Worm (Caenorhabditis elegans): ENCODE measurements around the gene clec-254.

clec-254 gene

DNA sequence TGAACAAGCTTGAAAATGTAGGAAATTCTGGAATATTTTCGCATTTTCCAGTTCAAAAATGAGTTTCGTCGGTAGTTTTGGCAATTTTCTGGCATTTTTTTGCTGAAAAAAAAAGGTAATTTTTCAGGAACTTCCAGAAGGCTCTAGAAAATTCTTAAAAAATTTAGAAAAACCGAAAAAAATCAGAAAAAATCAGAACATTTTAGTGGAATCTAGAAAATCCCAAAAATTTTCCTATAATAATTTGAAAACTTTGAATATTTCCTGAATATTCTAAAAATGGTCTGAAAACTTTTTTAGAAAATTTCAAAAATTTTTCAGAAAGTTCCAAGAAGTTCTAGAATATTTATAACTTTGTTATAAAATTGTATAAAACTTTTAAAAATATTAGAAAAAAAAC is 32.5 kb upstream of the clec-254 start, which contains the start of gene Y17D7B.3:
Gene Y17D7B.3, minus strand, starts transcription at position 101 of the 400 bp plus-strand sequence.
- TF ChIP-seq lin-13 (GFP tag; optimal IDR thresholded peaks at IDR 0.05) = no peak
- TF ChIP-seq ceh-32 (tag; optimal IDR thresholded peaks at IDR 0.05; ENCODE audit: poor library complexity) = no peak
- TF ChIP-seq lin-15B (tag; optimal IDR thresholded peaks at IDR 0.05) = no peak
- TF ChIP-seq ces-1 (GFP tag; optimal IDR thresholded peaks at IDR 0.05) = no peak
- TF ChIP-seq set-16 (GFP tag; IDR thresholded peaks at IDR 0.05) = no peak
- TF ChIP-seq Y105C5A.15 (GFP tag; IDR thresholded peaks at IDR 0.05) = no peak
- no peak for TF ChIP-seq ceh-28 (tag; optimal IDR thresholded peaks at IDR 0.05)
- no peak for TF ChIP-seq lim-7 (GFP tag; IDR thresholded peaks at IDR 0.05)
- TF ChIP-seq rbr-2 (tag; optimal IDR thresholded peaks at IDR 0.05) = no peak
- no peak for TF ChIP-seq daf-16 (GFP tag; optimal IDR thresholded peaks at IDR 0.05)
- TF ChIP-seq daf-16 (tag; optimal IDR thresholded peaks at IDR 0.05) = no peak
- no peak for TF ChIP-seq fkh-10 (GFP tag; optimal IDR thresholded peaks at IDR 0.05)
- TF ChIP-seq tra-1 (GFP tag; IDR thresholded peaks at IDR 0.05) = no peak
- TF ChIP-seq gei-8 (GFP tag; optimal IDR thresholded peaks at IDR 0.05) = no peak
- TF ChIP-seq dmd-9 (GFP tag; IDR thresholded peaks at IDR 0.05) = no peak
- TF ChIP-seq Y48G9A.11 (GFP tag; IDR thresholded peaks at IDR 0.05) = no peak
- no peak for TF ChIP-seq nhr-6 (tag; optimal IDR thresholded peaks at IDR 0.05)

ce11 chrV:18783474-18783873 is 29.2 kb upstream of the clec-254 start, which contains the start of gene Y17D7B.10:
Y17D7B.10 (plus strand) TSS chrV:18783716.
- no peak for TF ChIP-seq tra-1 (GFP tag; IDR thresholded peaks at IDR 0.05)
- TF ChIP-seq set-16 (GFP tag; IDR thresholded peaks at IDR 0.05) = 0 out of 2 replicates have a peak, but pooled peaks have one; percentile 9

ce11 chrV:18782747-18783146 is 28.5 kb upstream of the clec-254 start:
- TF ChIP-seq ceh-82 (tag; optimal IDR thresholded peaks at IDR 0.05) = no peak
- peak in 1 of 2 experiments; percentile 40 for TF ChIP-seq lsy-2 (tag; optimal IDR thresholded peaks at IDR 0.05)
- TF ChIP-seq ceh-20 (GFP tag; IDR thresholded peaks at IDR 0.05) = 0 out of 2 replicates have a peak, but pooled peaks have one; percentile 20
- no peak for TF ChIP-seq mxl-3 (GFP tag; optimal IDR thresholded peaks at IDR 0.05)
- TF ChIP-seq arid-1 (GFP tag; conservative IDR thresholded peaks at IDR 0.05) = no peak
- no peak for TF ChIP-seq saeg-2 (GFP tag; IDR thresholded peaks at IDR 0.05)
- TF ChIP-seq pha-4 (GFP tag; IDR thresholded peaks at IDR 0.05) = no peak
- no peak for TF ChIP-seq pha-4 (tag; optimal IDR thresholded peaks at IDR 0.05)
- no peak for TF ChIP-seq egl-43 (GFP tag; IDR thresholded peaks at IDR 0.05)
- peak; percentile 2 for TF ChIP-seq nhr-77 (tag; optimal IDR thresholded peaks at IDR 0.05)
- TF ChIP-seq daf-16 (GFP tag; optimal IDR thresholded peaks at IDR 0.05) = peak in 1 of 2 experiments; percentile 8
- peak; percentile 57 for TF ChIP-seq daf-16 (tag; optimal IDR thresholded peaks at IDR 0.05)
- TF ChIP-seq lin-38 (GFP tag; IDR thresholded peaks at IDR 0.05) = no peak
- no peak for TF ChIP-seq dmd-9 (GFP tag; IDR thresholded peaks at IDR 0.05)
- no peak for TF ChIP-seq nhr-76 (tag; optimal IDR thresholded peaks at IDR 0.05)
- TF ChIP-seq ces-1 (GFP tag; optimal IDR thresholded peaks at IDR 0.05) = no peak
- TF ChIP-seq T20F7.1 (GFP tag; optimal IDR thresholded peaks at IDR 0.05) = no peak
- no peak for TF ChIP-seq daf-12 (tag; optimal IDR thresholded peaks at IDR 0.05)
- peak; percentile 71 for TF ChIP-seq nhr-28 (tag; optimal IDR thresholded peaks at IDR 0.05)
- TF ChIP-seq rbr-2 (tag; optimal IDR thresholded peaks at IDR 0.05) = no peak
- no peak for TF ChIP-seq ZK337.2 (GFP tag; IDR thresholded peaks at IDR 0.05)
- TF ChIP-seq sdz-12 (GFP tag; optimal IDR thresholded peaks at IDR 0.05) = no peak
- TF ChIP-seq T26A8.4 (GFP tag; IDR thresholded peaks at IDR 0.05) = no peak
- no peak for TF ChIP-seq madf-5 (GFP tag; IDR thresholded peaks at IDR 0.05)
- no peak for TF ChIP-seq lin-1 (GFP tag; IDR thresholded peaks at IDR 0.05)
- no peak for TF ChIP-seq nhr-102 (tag; optimal IDR thresholded peaks at IDR 0.05)
- TF ChIP-seq ceh-44 (GFP tag; IDR thresholded peaks at IDR 0.05) = no peak
- TF ChIP-seq ZK546.5 (tag; optimal IDR thresholded peaks at IDR 0.05) = no peak
- TF ChIP-seq dmd-6 (GFP tag; IDR thresholded peaks at IDR 0.05) = peak; percentile 87
- TF ChIP-seq pqm-1 (tag; optimal IDR thresholded peaks at IDR 0.05) = peak; percentile 58
- TF ChIP-seq spr-3 (GFP tag; optimal IDR thresholded peaks at IDR 0.05) = no peak
- no peak for TF ChIP-seq dmd-8 (GFP tag; IDR thresholded peaks at IDR 0.05)
- TF ChIP-seq R02D3.7 (tag; optimal IDR thresholded peaks at IDR 0.05) = no peak
- no peak for TF ChIP-seq nhr-10 (tag; optimal IDR thresholded peaks at IDR 0.05)
- peak; percentile 25 for TF ChIP-seq mep-1 (tag; optimal IDR thresholded peaks at IDR 0.05)
- TF ChIP-seq set-16 (GFP tag; IDR thresholded peaks at IDR 0.05) = peak; percentile 39; the same call in 1 of the 2 replicates
- no peak for TF ChIP-seq spr-1 (tag; optimal IDR thresholded peaks at IDR 0.05)
